Fruit fly (Drosophila melanogaster) whole organism, embryonic: ENCODE data around the gene CG6040.
A peak's percentile ranks its signal among the peaks of the same experiment; 100 is the strongest.

Experiments used
- Antp ChIP-seq: fragments of 200-800 bp; sonication (Bioruptor generic); optimal IDR thresholded peaks from 3 replicates; lab custom pipeline; 2016; ENCODE audit warnings: missing biosample characterization, missing genetic modification characterization
- Atf-2 ChIP-seq: fragments of 200-800 bp; sonication (Bioruptor generic); optimal IDR thresholded peaks from 2 replicates; lab custom pipeline; 2016; ENCODE audit warnings: missing biosample characterization, missing genetic modification characterization
- Awh ChIP-seq: fragments of 200-800 bp; sonication (Bioruptor generic); IDR thresholded peaks from 2 replicates; pipeline ENCODE4, ENCODE4 v1.3.6; 2022; ENCODE audit warnings: missing biosample characterization, missing genetic modification characterization
- CG10209 ChIP-seq: fragments of 200-800 bp; sonication (Bioruptor generic); optimal IDR thresholded peaks from 3 replicates; lab custom pipeline; 2017; ENCODE audit warnings: missing biosample characterization, mild to moderate bottlenecking, missing genetic modification characterization, missing genetic modification reagents
- CG10267 ChIP-seq: fragments of 200-800 bp; sonication (Bioruptor generic); optimal IDR thresholded peaks from 2 replicates; lab custom pipeline; 2018; ENCODE audit warnings: missing biosample characterization, mild to moderate bottlenecking, missing genetic modification characterization, moderate library complexity
- CG11247 ChIP-seq: fragments of 200-800 bp; sonication (Bioruptor generic); IDR thresholded peaks from 2 replicates; pipeline ENCODE4 v1.3.6; 2022; ENCODE audit warnings: missing biosample characterization, missing genetic modification characterization
- CG11504 ChIP-seq: fragments of 200-800 bp; sonication (Bioruptor generic); optimal IDR thresholded peaks from 3 replicates; lab custom pipeline; 2019; ENCODE audit warnings: missing biosample characterization, mild to moderate bottlenecking, missing genetic modification characterization, moderate library complexity
- CG11696 ChIP-seq: fragments of 200-800 bp; sonication (Bioruptor generic); IDR thresholded peaks from 2 replicates; pipeline ENCODE4 v1.3.6; 2022; ENCODE audit warnings: missing biosample characterization, missing genetic modification characterization
- CG13424 ChIP-seq: fragments of 200-800 bp; sonication (Bioruptor generic); optimal IDR thresholded peaks from 2 replicates; lab custom pipeline; 2019; ENCODE audit warnings: missing biosample characterization, mild to moderate bottlenecking, missing genetic modification characterization, moderate library complexity
- CG17328 ChIP-seq: fragments of 200-800 bp; sonication (Bioruptor generic); IDR thresholded peaks from 2 replicates; pipeline ENCODE4 v1.3.6; 2022; ENCODE audit warnings: missing biosample characterization, missing genetic modification characterization
- CG17359 ChIP-seq: fragments of 200-800 bp; sonication (Bioruptor generic); optimal IDR thresholded peaks from 3 replicates; lab custom pipeline; 2018; ENCODE audit warnings: missing biosample characterization, mild to moderate bottlenecking, missing genetic modification characterization, moderate library complexity
- CG2678 ChIP-seq: fragments of 200-800 bp; sonication (Bioruptor generic); optimal IDR thresholded peaks from 3 replicates; lab custom pipeline; 2019; ENCODE audit warnings: missing biosample characterization, mild to moderate bottlenecking, missing genetic modification characterization, moderate library complexity
- CG2875 ChIP-seq: fragments of 200-800 bp; sonication (Bioruptor generic); optimal IDR thresholded peaks from 2 replicates; lab custom pipeline; 2017; ENCODE audit warnings: missing biosample characterization, mild to moderate bottlenecking, missing genetic modification characterization, missing genetic modification reagents
- CG31441 ChIP-seq: fragments of 200-800 bp; sonication (Bioruptor generic); IDR thresholded peaks from 2 replicates; pipeline ENCODE4 v1.3.6; 2022; ENCODE audit warnings: missing biosample characterization, missing genetic modification characterization
- CG6254 ChIP-seq: fragments of 200-800 bp; sonication (Bioruptor generic); optimal IDR thresholded peaks from 3 replicates; lab custom pipeline; 2017; ENCODE audit warnings: mild to moderate bottlenecking, missing biosample characterization, missing genetic modification reagents, missing genetic modification characterization
- CG7745 ChIP-seq: fragments of 200-800 bp; sonication (Bioruptor generic); optimal IDR thresholded peaks from 2 replicates; lab custom pipeline; 2018; ENCODE audit warnings: missing biosample characterization, mild to moderate bottlenecking, missing genetic modification characterization, moderate library complexity
- CG7839 ChIP-seq: fragments of 200-800 bp; sonication (Bioruptor generic); optimal IDR thresholded peaks from 3 replicates; lab custom pipeline; 2018; ENCODE audit warnings: missing biosample characterization, mild to moderate bottlenecking, missing genetic modification characterization, moderate library complexity
- CG8290 ChIP-seq, 3 experiments: fragments of 200-800 bp; sonication (Bioruptor generic); optimal IDR thresholded peaks; 2 replicates each; lab custom pipeline; 2016 to 2019; ENCODE audit warnings: missing biosample characterization in 3 of 3, missing genetic modification characterization in 3 of 3, mild to moderate bottlenecking in 2 of 3, moderate library complexity in 1 of 3
- CoRest ChIP-seq: fragments of 200-800 bp; sonication (Bioruptor generic); optimal IDR thresholded peaks from 3 replicates; lab custom pipeline; 2018; ENCODE audit warnings: missing biosample characterization, mild to moderate bottlenecking, missing genetic modification characterization, moderate library complexity
- Ets65A ChIP-seq: fragments of 200-800 bp; sonication (Bioruptor generic); peaks from one replicate; lab custom pipeline; 2016; ENCODE audit warnings: missing biosample characterization, missing genetic modification characterization
- HLH3B ChIP-seq: fragments of 200-800 bp; sonication (Bioruptor generic); IDR thresholded peaks from 2 replicates; pipeline ENCODE4 v1.3.6; 2022; ENCODE audit warnings: missing biosample characterization, missing genetic modification characterization
- Hey ChIP-seq: fragments of 200-800 bp; sonication (Bioruptor generic); optimal IDR thresholded peaks from 3 replicates; lab custom pipeline; 2018; ENCODE audit warnings: missing biosample characterization, mild to moderate bottlenecking, missing genetic modification characterization
- Hr78 ChIP-seq, 2 experiments: fragments of 200-800 bp in 1 of 2; fragments of >200 bp in 1 of 2; sonication (Bioruptor generic) in 1 of 2; optimal IDR thresholded peaks; 2 replicates each; lab custom pipeline; 2017 to 2019; ENCODE audit warnings: missing biosample characterization in 2 of 2, missing genetic modification characterization in 2 of 2, mild to moderate bottlenecking in 1 of 2, moderate library complexity in 1 of 2
- Hsf ChIP-seq: fragments of 200-800 bp; sonication (Bioruptor generic); optimal IDR thresholded peaks from 3 replicates; lab custom pipeline; 2016; ENCODE audit warnings: missing biosample characterization, missing genetic modification characterization
- Lim3 ChIP-seq: fragments of 200-800 bp; sonication (Bioruptor generic); IDR thresholded peaks from 2 replicates; pipeline ENCODE4 v1.3.6; 2022; ENCODE audit warnings: missing biosample characterization, missing genetic modification characterization
- Lpt ChIP-seq: fragments of >200 bp; optimal IDR thresholded peaks from 2 replicates; lab custom pipeline; 2018; ENCODE audit warnings: missing biosample characterization, missing genetic modification characterization
- Med ChIP-seq: fragments of 200-800 bp; sonication (Bioruptor generic); peaks from one replicate; lab custom pipeline; 2016; ENCODE audit warnings: missing biosample characterization, missing genetic modification characterization, mild to moderate bottlenecking, inconsistent platforms, moderate library complexity
- NK7.1 ChIP-seq: fragments of 200-800 bp; sonication (Bioruptor generic); optimal IDR thresholded peaks from 3 replicates; lab custom pipeline; 2016; ENCODE audit warnings: missing biosample characterization, missing genetic modification characterization
- Poxn ChIP-seq: fragments of 200-800 bp; sonication (Bioruptor generic); IDR thresholded peaks from 2 replicates; pipeline ENCODE4 v1.3.6; 2022; ENCODE audit warnings: missing biosample characterization, missing genetic modification characterization
- Sox102F ChIP-seq: fragments of 200-800 bp; sonication (Bioruptor generic); optimal IDR thresholded peaks from 2 replicates; lab custom pipeline; 2018; ENCODE audit warnings: missing biosample characterization, mild to moderate bottlenecking, missing genetic modification characterization, moderate library complexity
- Ssrp ChIP-seq: fragments of 200-800 bp; sonication (Bioruptor generic); optimal IDR thresholded peaks from 2 replicates; lab custom pipeline; 2018; ENCODE audit warnings: missing biosample characterization, mild to moderate bottlenecking, missing genetic modification characterization, moderate library complexity
- Xbp1 ChIP-seq: fragments of 200-800 bp; sonication (Bioruptor generic); optimal IDR thresholded peaks from 3 replicates; lab custom pipeline; 2016; ENCODE audit warnings: missing biosample characterization, mild to moderate bottlenecking, missing genetic modification characterization
- Xrp1 ChIP-seq: fragments of 200-800 bp; sonication (Bioruptor generic); IDR thresholded peaks from 2 replicates; pipeline ENCODE4 v1.3.6; 2022; ENCODE audit warnings: missing biosample characterization, missing genetic modification characterization
- aop ChIP-seq: fragments of 200-800 bp; sonication (Bioruptor generic); IDR thresholded peaks from 2 replicates; pipeline ENCODE4 v1.3.6; 2022; ENCODE audit warnings: missing biosample characterization, missing genetic modification characterization
- ara ChIP-seq: fragments of 200-800 bp; sonication (Bioruptor generic); IDR thresholded peaks from 2 replicates; pipeline ENCODE4 v1.3.6; 2022; ENCODE audit warnings: missing biosample characterization, missing genetic modification characterization
- bcd ChIP-seq: fragments of 200-800 bp; sonication (Bioruptor generic); optimal IDR thresholded peaks from 2 replicates; lab custom pipeline; 2017; ENCODE audit warnings: missing biosample characterization, mild to moderate bottlenecking, missing genetic modification characterization
- caup ChIP-seq: fragments of 200-800 bp; sonication (Bioruptor generic); optimal IDR thresholded peaks from 3 replicates; lab custom pipeline; 2017; ENCODE audit warnings: missing biosample characterization, mild to moderate bottlenecking, missing genetic modification characterization, moderate library complexity; ENCODE audit not compliant: severe bottlenecking
- chm ChIP-seq: fragments of 200-800 bp; sonication (Bioruptor generic); IDR thresholded peaks from 2 replicates; pipeline ENCODE4 v1.3.6; 2022; ENCODE audit warnings: missing biosample characterization, missing genetic modification characterization
- gem ChIP-seq: fragments of 200-800 bp; sonication (Bioruptor generic); optimal IDR thresholded peaks from 2 replicates; lab custom pipeline; 2019; ENCODE audit warnings: missing biosample characterization, mild to moderate bottlenecking, missing genetic modification characterization, moderate library complexity
- ken ChIP-seq: fragments of 200-800 bp; sonication (Bioruptor generic); IDR thresholded peaks from 3 replicates; pipeline ENCODE4 v1.3.6; 2022; ENCODE audit warnings: missing biosample characterization, missing genetic modification characterization
- pita ChIP-seq: fragments of 200-800 bp; sonication (Bioruptor generic); optimal IDR thresholded peaks from 2 replicates; lab custom pipeline; 2017; ENCODE audit warnings: missing biosample characterization, mild to moderate bottlenecking, missing genetic modification characterization
- row ChIP-seq: fragments of 200-800 bp; sonication (Bioruptor generic); IDR thresholded peaks from 3 replicates; pipeline ENCODE4 v1.3.6; 2022; ENCODE audit warnings: missing biosample characterization, missing genetic modification characterization
- sens ChIP-seq: fragments of 200-800 bp; sonication (Bioruptor generic); peaks from one replicate; lab custom pipeline; 2016; ENCODE audit warnings: missing biosample characterization, missing genetic modification characterization
- sim ChIP-seq: fragments of 200-800 bp; sonication (Bioruptor generic); IDR thresholded peaks from 2 replicates; pipeline ENCODE4 v1.3.6; 2022; ENCODE audit warnings: missing biosample characterization, missing genetic modification characterization
- slbo ChIP-seq: fragments of 200-800 bp; sonication (Bioruptor generic); IDR thresholded peaks from 2 replicates; pipeline ENCODE4 v1.3.6; 2022; ENCODE audit warnings: missing biosample characterization, missing genetic modification characterization
- tin ChIP-seq: fragments of 200-800 bp; sonication (Bioruptor generic); optimal IDR thresholded peaks from 3 replicates; lab custom pipeline; 2016; ENCODE audit warnings: missing biosample characterization, missing genetic modification characterization
- vnd ChIP-seq: fragments of 200-800 bp; sonication (Bioruptor generic); IDR thresholded peaks from 3 replicates; pipeline ENCODE4 v1.3.6; 2022; ENCODE audit warnings: missing biosample characterization, missing genetic modification characterization; ENCODE audit not compliant: partially characterized antibody
- vvl ChIP-seq: fragments of 200-800 bp; sonication (Bioruptor generic); IDR thresholded peaks from 2 replicates; pipeline ENCODE4 v1.3.6; 2022; ENCODE audit warnings: missing biosample characterization, missing genetic modification characterization
- wor ChIP-seq: fragments of 200-800 bp; sonication (Bioruptor generic); IDR thresholded peaks from 2 replicates; pipeline ENCODE4 v1.3.6; 2022; ENCODE audit warnings: missing biosample characterization, missing genetic modification characterization
- zf30C ChIP-seq: fragments of 200-800 bp; sonication (Bioruptor generic); optimal IDR thresholded peaks from 3 replicates; lab custom pipeline; 2018; ENCODE audit warnings: missing biosample characterization, mild to moderate bottlenecking, missing genetic modification characterization

The CG6040 gene

DNA sequence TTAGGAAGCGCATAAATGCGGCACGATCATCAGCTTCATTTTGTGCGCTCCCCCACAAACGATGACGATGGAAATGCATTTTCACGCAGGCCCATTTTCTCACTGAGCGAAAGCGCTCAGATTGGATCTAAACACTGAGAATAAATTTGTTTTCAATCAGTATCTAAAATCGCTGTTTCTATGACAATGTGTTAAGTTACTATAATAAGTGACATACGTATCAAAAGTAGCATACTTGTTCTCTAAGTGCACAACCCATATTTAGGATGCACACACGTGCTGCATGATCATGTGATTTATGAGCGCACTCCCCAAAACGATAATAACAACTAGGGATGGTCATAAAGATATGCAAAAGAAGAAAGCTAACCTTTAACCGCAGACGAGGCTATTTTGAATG lies 11.4 kb downstream of the CG6040 start (continued):
- TF ChIP-seq ara (GFP tag; lab: Robert Waterston, UW): peak; percentile 75
- no peak for TF ChIP-seq bcd (GFP tag; lab: Kevin White, UChicago)
- TF ChIP-seq Hr78 (GFP tag; optimal IDR thresholded peaks at IDR 0.05; lab: Kevin White, UChicago): peak in 1 of 2 experiments; percentile 10
- peak; percentile 37 for TF ChIP-seq gem (tag; lab: Kevin White, UChicago)
- TF ChIP-seq Antp: peak; percentile 5
- TF ChIP-seq caup (GFP tag; lab: Kevin White, UChicago): no peak
- peak; percentile 30 for TF ChIP-seq tin (GFP tag; lab: Kevin White, UChicago)
- peak; percentile 13 for TF ChIP-seq CG2678 (tag; lab: Kevin White, UChicago)
- no peak for TF ChIP-seq CG7745 (tag; lab: Kevin White, UChicago)
- TF ChIP-seq Lim3: no peak
- no peak for TF ChIP-seq CG11247 (GFP tag; lab: Robert Waterston, UW)
- peak; percentile 11 for TF ChIP-seq Xbp1 (GFP tag; lab: Kevin White, UChicago)
- peak; percentile 8 for TF ChIP-seq Sox102F (GFP tag; lab: Kevin White, UChicago)
- peak; percentile 15 for TF ChIP-seq CG10267 (tag; lab: Kevin White, UChicago)
- 0 out of 2 replicates have a peak, but pooled peaks have one; percentile 39 for TF ChIP-seq CG17328 (GFP tag; lab: Robert Waterston, UW)
- TF ChIP-seq vvl: peak; percentile 40; the same call in 1 of the 2 replicates
- TF ChIP-seq slbo (GFP tag; lab: Robert Waterston, UW): 0 out of 2 replicates have a peak, but pooled peaks have one; percentile 4
- TF ChIP-seq CG11504 (tag; lab: Kevin White, UChicago): peak; percentile 2
- TF ChIP-seq HLH3B (GFP tag; lab: Robert Waterston, UW): 0 out of 2 replicates have a peak, but pooled peaks have one; percentile 19
- no peak for TF ChIP-seq Hey (tag; lab: Kevin White, UChicago)
- TF ChIP-seq row (GFP tag; lab: Robert Waterston, UW): peak; percentile 56; the same call in 2 of the 3 replicates
- TF ChIP-seq CG17359 (tag; lab: Kevin White, UChicago): peak; percentile 4
- TF ChIP-seq sens (GFP tag; lab: Kevin White, UChicago): peak; percentile 83
- peak; percentile 23 for TF ChIP-seq Ssrp (tag; lab: Kevin White, UChicago)
- TF ChIP-seq aop (GFP tag; lab: Robert Waterston, UW): no peak
- TF ChIP-seq Xrp1 (GFP tag; lab: Robert Waterston, UW): peak; percentile 57
- no peak for TF ChIP-seq pita (GFP tag; lab: Kevin White, UChicago)
- TF ChIP-seq sim (GFP tag; lab: Robert Waterston, UW): 0 out of 2 replicates have a peak, but pooled peaks have one; percentile 27
- peak; percentile 19 for TF ChIP-seq Ets65A (GFP tag; lab: Kevin White, UChicago)
- TF ChIP-seq NK7.1 (GFP tag; lab: Kevin White, UChicago): no peak
- TF ChIP-seq vnd (GFP tag; lab: Robert Waterston, UW): no peak
- no peak for TF ChIP-seq wor (GFP tag; lab: Robert Waterston, UW)
- peak; percentile 16 for TF ChIP-seq zf30C (GFP tag; lab: Kevin White, UChicago)
- TF ChIP-seq ken (GFP tag; lab: Robert Waterston, UW): 0 out of 3 replicates have a peak, but pooled peaks have one; percentile 36
- TF ChIP-seq Atf-2 (GFP tag; lab: Kevin White, UChicago): no peak
- TF ChIP-seq Lpt (GFP tag; lab: Kevin White, UChicago): no peak
- TF ChIP-seq CG8290 (GFP tag; optimal IDR thresholded peaks at IDR 0.05; lab: Kevin White, UChicago): peak; percentile 1
- no peak for TF ChIP-seq CG8290 (tag; optimal IDR thresholded peaks at IDR 0.05; lab: Kevin White, UChicago)
- TF ChIP-seq Awh: 0 out of 2 replicates have a peak, but pooled peaks have one; percentile 14
- peak; percentile 66 for TF ChIP-seq Med
- peak; percentile 11 for TF ChIP-seq CG7839
- 0 out of 2 replicates have a peak, but pooled peaks have one; percentile 12 for TF ChIP-seq CG11696 (GFP tag; lab: Robert Waterston, UW)
- TF ChIP-seq CG13424 (tag; lab: Kevin White, UChicago): peak; percentile 31
- no peak for TF ChIP-seq Hsf (GFP tag; lab: Kevin White, UChicago)
- peak; percentile 16 for TF ChIP-seq CG2875 (GFP tag; lab: Kevin White, UChicago)
- peak; percentile 11 for TF ChIP-seq CoRest (tag; lab: Kevin White, UChicago)
- TF ChIP-seq CG10209: peak; percentile 17
- peak; percentile 37 for TF ChIP-seq CG6254 (GFP tag; lab: Kevin White, UChicago)
- TF ChIP-seq Poxn (GFP tag; lab: Robert Waterston, UW): no peak
- peak; percentile 45; the same call in 1 of the 2 replicates for TF ChIP-seq CG31441 (GFP tag; lab: Robert Waterston, UW)
- TF ChIP-seq chm (GFP tag; lab: Robert Waterston, UW): peak; percentile 60
